Fruit fly (Drosophila melanogaster) whole organism, embryonic: ENCODE data around the gene mRpL39.

Experiments used
- Ada2b ChIP-seq: fragments of 200-800 bp; sonication (Bioruptor generic); IDR thresholded peaks from 2 replicates; pipeline ENCODE4 v1.3.6; 2022; ENCODE audit warnings: missing biosample characterization, missing genetic modification characterization
- Bteb2 ChIP-seq: fragments of 200-800 bp; sonication (Bioruptor generic); optimal IDR thresholded peaks from 2 replicates; lab custom pipeline; 2016; ENCODE audit warnings: missing biosample characterization, missing genetic modification characterization
- CG10274 ChIP-seq: fragments of 200-800 bp; sonication (Bioruptor generic); optimal IDR thresholded peaks from 3 replicates; lab custom pipeline; 2017; ENCODE audit warnings: missing biosample characterization, mild to moderate bottlenecking, missing genetic modification characterization
- CG11560 ChIP-seq: fragments of 200-800 bp; sonication (Bioruptor generic); IDR thresholded peaks from 3 replicates; pipeline ENCODE4 v1.3.6; 2022; ENCODE audit warnings: missing biosample characterization, missing genetic modification characterization
- CG13296 ChIP-seq: fragments of 200-800 bp; sonication (Bioruptor generic); optimal IDR thresholded peaks from 3 replicates; lab custom pipeline; 2018; ENCODE audit warnings: missing biosample characterization, mild to moderate bottlenecking, missing genetic modification characterization
- CG13775 ChIP-seq: fragments of 200-800 bp; sonication (Bioruptor generic); optimal IDR thresholded peaks from 3 replicates; lab custom pipeline; 2017; ENCODE audit warnings: missing biosample characterization, mild to moderate bottlenecking, missing genetic modification characterization
- CG15601 ChIP-seq: fragments of 200-800 bp; sonication (Bioruptor generic); optimal IDR thresholded peaks from 3 replicates; lab custom pipeline; 2019; ENCODE audit warnings: missing biosample characterization, mild to moderate bottlenecking, missing genetic modification characterization, moderate library complexity
- CG18011 ChIP-seq: fragments of 200-800 bp; sonication (Bioruptor generic); optimal IDR thresholded peaks from 2 replicates; lab custom pipeline; 2017; ENCODE audit warnings: missing biosample characterization, missing genetic modification characterization, mild to moderate bottlenecking, moderate library complexity, missing genotype
- CG18262 ChIP-seq: fragments of 200-800 bp; optimal IDR thresholded peaks from 3 replicates; lab custom pipeline; 2019; ENCODE audit warnings: missing biosample characterization, mild to moderate bottlenecking, missing genetic modification characterization, moderate library complexity
- CG32532 ChIP-seq: fragments of 200-800 bp; sonication (Bioruptor generic); IDR thresholded peaks from 2 replicates; pipeline ENCODE4 v1.3.6; 2022; ENCODE audit warnings: missing biosample characterization, missing genetic modification characterization
- CG3995 ChIP-seq: fragments of 200-800 bp; sonication (Bioruptor generic); optimal IDR thresholded peaks from 3 replicates; lab custom pipeline; 2016; ENCODE audit warnings: missing biosample characterization, missing genetic modification characterization
- CG42726 ChIP-seq: fragments of 200-800 bp; sonication (Bioruptor generic); IDR thresholded peaks from 2 replicates; pipeline ENCODE4 v1.3.6; 2022; ENCODE audit warnings: missing biosample characterization, missing genetic modification characterization; ENCODE audit not compliant: partially characterized antibody
- CG5180 ChIP-seq: fragments of 200-800 bp; sonication (Bioruptor generic); optimal IDR thresholded peaks from 3 replicates; lab custom pipeline; 2017; ENCODE audit warnings: missing biosample characterization, missing genetic modification characterization, mild to moderate bottlenecking, moderate library complexity, missing genetic modification reagents
- Chrac-16 ChIP-seq: fragments of 200-800 bp; sonication (Bioruptor generic); optimal IDR thresholded peaks from 3 replicates; lab custom pipeline; 2016; ENCODE audit warnings: missing biosample characterization, missing genetic modification characterization
- Doc3 ChIP-seq: fragments of 200-800 bp; sonication (Bioruptor generic); IDR thresholded peaks from 3 replicates; pipeline ENCODE4 v1.3.6; 2022; ENCODE audit warnings: missing biosample characterization, missing genetic modification characterization; ENCODE audit not compliant: partially characterized antibody
- Dp ChIP-seq: fragments of 200-800 bp; sonication (Bioruptor generic); optimal IDR thresholded peaks from 2 replicates; lab custom pipeline; 2018; ENCODE audit warnings: missing biosample characterization, mild to moderate bottlenecking, missing genetic modification characterization, moderate library complexity
- Ets65A ChIP-seq: fragments of 200-800 bp; sonication (Bioruptor generic); peaks from one replicate; lab custom pipeline; 2016; ENCODE audit warnings: missing biosample characterization, missing genetic modification characterization
- Fer2 ChIP-seq: fragments of 200-800 bp; sonication (Bioruptor generic); optimal IDR thresholded peaks from 2 replicates; lab custom pipeline; 2018; ENCODE audit warnings: missing biosample characterization, mild to moderate bottlenecking, missing genetic modification characterization, moderate library complexity
- Hmx ChIP-seq: fragments of 200-800 bp; sonication (Bioruptor generic); optimal IDR thresholded peaks from 2 replicates; lab custom pipeline; 2016; ENCODE audit warnings: missing biosample characterization, missing genetic modification characterization
- Lim3 ChIP-seq: fragments of 200-800 bp; sonication (Bioruptor generic); IDR thresholded peaks from 2 replicates; pipeline ENCODE4 v1.3.6; 2022; ENCODE audit warnings: missing biosample characterization, missing genetic modification characterization
- Mes4 ChIP-seq: fragments of 200-800 bp; sonication (Bioruptor generic); optimal IDR thresholded peaks from 2 replicates; lab custom pipeline; 2016; ENCODE audit warnings: missing biosample characterization, missing genetic modification characterization
- Poxn ChIP-seq: fragments of 200-800 bp; sonication (Bioruptor generic); IDR thresholded peaks from 2 replicates; pipeline ENCODE4 v1.3.6; 2022; ENCODE audit warnings: missing biosample characterization, missing genetic modification characterization
- Rfx ChIP-seq: fragments of 200-800 bp; sonication (Bioruptor generic); IDR thresholded peaks from 2 replicates; pipeline ENCODE4 v1.3.6; 2022; ENCODE audit warnings: missing biosample characterization, missing genetic modification characterization
- Rx ChIP-seq: fragments of 200-800 bp; sonication (Bioruptor generic); IDR thresholded peaks from 2 replicates; pipeline ENCODE4 v1.3.6; 2022; ENCODE audit warnings: missing biosample characterization, missing genetic modification characterization
- Side ChIP-seq: fragments of 200-800 bp; sonication (Bioruptor generic); optimal IDR thresholded peaks from 2 replicates; lab custom pipeline; 2016; ENCODE audit warnings: missing biosample characterization, missing genetic modification characterization
- Xrp1 ChIP-seq: fragments of 200-800 bp; sonication (Bioruptor generic); IDR thresholded peaks from 2 replicates; pipeline ENCODE4 v1.3.6; 2022; ENCODE audit warnings: missing biosample characterization, missing genetic modification characterization
- br ChIP-seq: fragments of >200 bp; optimal IDR thresholded peaks from 2 replicates; lab custom pipeline; 2017
- bsh ChIP-seq, 2 experiments: fragments of 200-800 bp; sonication (Bioruptor generic); optimal IDR thresholded peaks; 2 replicates each; lab custom pipeline; 2017 to 2018; ENCODE audit warnings: mild to moderate bottlenecking in 2 of 2, missing biosample characterization in 2 of 2, missing genetic modification characterization in 2 of 2, moderate library complexity in 1 of 2
- chif ChIP-seq, 2 experiments: fragments of 200-800 bp; sonication (Bioruptor generic); optimal IDR thresholded peaks; 3 replicates each; lab custom pipeline; 2016; ENCODE audit warnings: missing biosample characterization in 2 of 2, missing genetic modification characterization in 2 of 2
- ci ChIP-seq: fragments of 200-800 bp; sonication (Bioruptor generic); IDR thresholded peaks from 3 replicates; pipeline ENCODE4 v1.3.6; 2022; ENCODE audit warnings: missing biosample characterization, missing genetic modification characterization
- crp ChIP-seq, 2 experiments: fragments of 200-800 bp; sonication (Bioruptor generic); optimal IDR thresholded peaks; 2 replicates in 1 of 2; 3 replicates in 1 of 2; lab custom pipeline; 2017; ENCODE audit warnings: missing biosample characterization in 2 of 2, missing genetic modification characterization in 2 of 2, mild to moderate bottlenecking in 1 of 2, moderate library complexity in 1 of 2
- dm ChIP-seq: fragments of 200-800 bp; sonication (Bioruptor generic); optimal IDR thresholded peaks from 3 replicates; lab custom pipeline; 2016; ENCODE audit warnings: missing biosample characterization, missing genetic modification characterization
- eve ChIP-seq, 2 experiments: fragments of >200 bp; optimal IDR thresholded peaks; 2 replicates each; lab custom pipeline; 2017; ENCODE audit warnings: missing biosample characterization in 2 of 2, missing genetic modification characterization in 2 of 2
- grau ChIP-seq: fragments of 200-800 bp; optimal IDR thresholded peaks from 3 replicates; lab custom pipeline; 2019; ENCODE audit warnings: missing biosample characterization, mild to moderate bottlenecking, missing genetic modification characterization, moderate library complexity
- hb ChIP-seq: fragments of 200-800 bp; sonication (Bioruptor generic); IDR thresholded peaks from 3 replicates; pipeline ENCODE4 v1.3.6; 2022; ENCODE audit warnings: missing biosample characterization, missing genetic modification characterization; ENCODE audit not compliant: partially characterized antibody
- knrl ChIP-seq: fragments of 200-800 bp; sonication (Bioruptor generic); IDR thresholded peaks from 3 replicates; pipeline ENCODE4 v1.3.6; 2022; ENCODE audit warnings: missing biosample characterization, missing genetic modification characterization; ENCODE audit not compliant: partially characterized antibody
- lbe ChIP-seq: fragments of 200-800 bp; sonication (Bioruptor generic); optimal IDR thresholded peaks from 2 replicates; lab custom pipeline; 2016; ENCODE audit warnings: missing biosample characterization, mild to moderate bottlenecking, missing genetic modification characterization
- lola ChIP-seq, 3 experiments: fragments of >200 bp in 2 of 3; fragments of 200-800 bp in 1 of 3; sonication (Bioruptor generic) in 1 of 3; optimal IDR thresholded peaks; 2 replicates each; lab custom pipeline; 2017 to 2019; ENCODE audit warnings: missing biosample characterization in 3 of 3, missing genetic modification characterization in 3 of 3, mild to moderate bottlenecking in 1 of 3, moderate library complexity in 1 of 3
- mirr ChIP-seq: fragments of 200-800 bp; sonication (Bioruptor generic); optimal IDR thresholded peaks from 3 replicates; lab custom pipeline; 2018; ENCODE audit warnings: missing biosample characterization, mild to moderate bottlenecking, missing genetic modification characterization
- nerfin-1 ChIP-seq: fragments of 200-800 bp; sonication (Bioruptor generic); optimal IDR thresholded peaks from 3 replicates; lab custom pipeline; 2019; ENCODE audit warnings: missing biosample characterization, mild to moderate bottlenecking, missing genetic modification characterization, moderate library complexity
- oc ChIP-seq: fragments of 200-800 bp; sonication (Bioruptor generic); optimal IDR thresholded peaks from 2 replicates; lab custom pipeline; 2018; ENCODE audit warnings: missing biosample characterization, mild to moderate bottlenecking, missing genetic modification characterization, moderate library complexity
- otp ChIP-seq: fragments of 200-800 bp; sonication (Bioruptor generic); IDR thresholded peaks from 3 replicates; pipeline ENCODE4, ENCODE4 v1.3.6; 2022; ENCODE audit warnings: missing biosample characterization, missing genetic modification characterization
- p53 ChIP-seq: fragments of 200-800 bp; sonication (Bioruptor generic); optimal IDR thresholded peaks from 2 replicates; lab custom pipeline; 2016; ENCODE audit warnings: missing biosample characterization, missing genetic modification characterization
- pfk ChIP-seq: fragments of 200-800 bp; sonication (Bioruptor generic); optimal IDR thresholded peaks from 2 replicates; lab custom pipeline; 2018; ENCODE audit warnings: missing biosample characterization, mild to moderate bottlenecking, missing genetic modification characterization, moderate library complexity
- psq ChIP-seq: fragments of 200-800 bp; sonication (Bioruptor generic); optimal IDR thresholded peaks from 2 replicates; lab custom pipeline; 2017; ENCODE audit warnings: missing biosample characterization, missing genetic modification characterization
- scrt ChIP-seq: fragments of 200-800 bp; sonication (Bioruptor generic); optimal IDR thresholded peaks from 2 replicates; lab custom pipeline; 2018; ENCODE audit warnings: missing biosample characterization, mild to moderate bottlenecking, missing genetic modification characterization, moderate library complexity
- sisA ChIP-seq: fragments of 200-800 bp; sonication (Bioruptor generic); IDR thresholded peaks from 2 replicates; pipeline ENCODE4 v1.3.6; 2022; ENCODE audit warnings: missing biosample characterization, missing genetic modification characterization
- tap ChIP-seq: fragments of 200-800 bp; optimal IDR thresholded peaks from 3 replicates; lab custom pipeline; 2019; ENCODE audit warnings: missing biosample characterization, mild to moderate bottlenecking, missing genetic modification characterization, moderate library complexity
- wdn ChIP-seq: fragments of 200-800 bp; sonication (Bioruptor generic); IDR thresholded peaks from 2 replicates; pipeline ENCODE4 v1.3.6; 2022; ENCODE audit warnings: missing biosample characterization, missing genetic modification characterization

mRpL39 gene

DNA sequence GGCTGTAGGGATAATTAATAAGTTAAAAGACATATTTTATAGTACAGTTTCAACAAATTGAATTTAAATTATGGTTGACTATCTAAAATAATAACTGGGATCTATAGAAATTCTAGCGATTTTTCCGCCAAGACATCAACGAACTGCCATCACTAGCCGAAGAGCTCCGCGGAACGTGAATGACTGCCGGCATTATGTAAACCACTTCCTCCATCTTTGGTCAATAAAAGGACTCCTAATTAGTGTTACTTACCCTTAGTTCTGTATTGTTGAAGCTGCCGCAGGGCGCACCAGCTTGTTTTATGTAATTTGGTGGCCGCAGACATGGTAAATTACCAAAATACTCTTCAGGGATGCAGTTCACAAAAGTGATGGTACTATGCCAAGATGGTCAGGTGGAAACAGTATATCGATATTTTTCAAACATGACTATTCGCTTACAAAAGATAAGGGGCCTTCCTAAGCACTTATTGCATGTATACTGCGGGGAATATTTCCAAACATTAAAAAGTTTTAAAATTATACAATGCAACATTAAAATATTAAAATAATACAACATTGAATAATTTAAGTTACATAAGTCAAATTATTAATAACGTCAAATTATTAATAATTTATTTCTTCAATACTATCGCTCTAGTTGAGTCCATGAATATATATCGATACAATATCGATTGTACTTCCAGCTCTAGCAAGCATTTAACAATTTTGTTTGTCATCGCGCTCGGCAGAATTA lies at the start of gene mRpL39, which contains the start of gene Prosbeta2 (continued):
- TF ChIP-seq pfk (GFP tag; lab: Kevin White, UChicago) = no peak
- 0 out of 2 replicates have a peak, but pooled peaks have one; percentile 27 for TF ChIP-seq Rx (GFP tag; lab: Robert Waterston, UW)
- no peak for TF ChIP-seq lola (GFP tag; optimal IDR thresholded peaks at IDR 0.05; lab: Kevin White, UChicago)
- TF ChIP-seq CG18011 (GFP tag; lab: Kevin White, UChicago) = no peak
- TF ChIP-seq knrl (GFP tag; lab: Robert Waterston, UW) = peak; percentile 99
- peak; percentile 77 for TF ChIP-seq CG42726 (GFP tag; lab: Robert Waterston, UW)
- no peak for TF ChIP-seq mirr
- no peak for TF ChIP-seq grau (tag; lab: Kevin White, UChicago)
- TF ChIP-seq Dp (GFP tag; lab: Kevin White, UChicago) = no peak
- no peak for TF ChIP-seq CG15601 (tag; lab: Kevin White, UChicago)
- TF ChIP-seq nerfin-1 (tag; lab: Kevin White, UChicago) = no peak
- peak; percentile 99 for TF ChIP-seq Doc3 (GFP tag; lab: Robert Waterston, UW)
- TF ChIP-seq ci = peak; percentile 10; the same call in 1 of the 3 replicates
- TF ChIP-seq CG10274 = no peak
- TF ChIP-seq CG11560 (tag; lab: Robert Waterston, UW) = peak; percentile 52; the same call in 1 of the 3 replicates
- TF ChIP-seq otp = no peak
- no peak for TF ChIP-seq bsh (GFP tag; optimal IDR thresholded peaks at IDR 0.05; lab: Kevin White, UChicago)
- peak; percentile 59 for TF ChIP-seq scrt (GFP tag; lab: Kevin White, UChicago)
- peak; percentile 1 for TF ChIP-seq Fer2 (tag; lab: Kevin White, UChicago)
- TF ChIP-seq Ets65A (GFP tag; lab: Kevin White, UChicago) = peak; percentile 28
- TF ChIP-seq Xrp1 (GFP tag; lab: Robert Waterston, UW) = peak; percentile 76
- peak; percentile 56 for TF ChIP-seq Ada2b
- TF ChIP-seq sisA = peak; percentile 68
- 0 out of 2 replicates have a peak, but pooled peaks have one; percentile 41 for TF ChIP-seq wdn (GFP tag; lab: Robert Waterston, UW)
- TF ChIP-seq tap (tag; lab: Kevin White, UChicago) = peak; percentile 32
- peak; percentile 40 for TF ChIP-seq CG3995
- TF ChIP-seq chif (GFP tag; optimal IDR thresholded peaks at IDR 0.05; lab: Kevin White, UChicago) = no peak
- TF ChIP-seq CG18262 = peak; percentile 74
- TF ChIP-seq eve (GFP tag; optimal IDR thresholded peaks at IDR 0.05; lab: Kevin White, UChicago) = no peak
- no peak for TF ChIP-seq crp (GFP tag; optimal IDR thresholded peaks at IDR 0.05; lab: Kevin White, UChicago)
- TF ChIP-seq br (lab: Kevin White, UChicago) = no peak
- TF ChIP-seq CG13775 (GFP tag; lab: Kevin White, UChicago) = no peak
- TF ChIP-seq Chrac-16 (GFP tag; lab: Kevin White, UChicago) = no peak
- no peak for TF ChIP-seq Hmx (GFP tag; lab: Kevin White, UChicago)
- peak; percentile 46; the same call in 1 of the 2 replicates for TF ChIP-seq Poxn (GFP tag; lab: Robert Waterston, UW)
- no peak for TF ChIP-seq Lim3 (GFP tag; lab: Robert Waterston, UW)
- TF ChIP-seq p53 = no peak
- no peak for TF ChIP-seq CG5180
- TF ChIP-seq Bteb2 (GFP tag; lab: Kevin White, UChicago) = no peak
- TF ChIP-seq dm = no peak
- TF ChIP-seq CG32532 = peak; percentile 79
- TF ChIP-seq Rfx (GFP tag; lab: Robert Waterston, UW) = peak; percentile 75
- no peak for TF ChIP-seq psq (GFP tag; lab: Kevin White, UChicago)
- no peak for TF ChIP-seq Mes4
- TF ChIP-seq lbe (GFP tag; lab: Kevin White, UChicago) = peak; percentile 58
- TF ChIP-seq hb (GFP tag; lab: Robert Waterston, UW) = peak; percentile 96
- TF ChIP-seq oc (tag; lab: Kevin White, UChicago) = no peak
- no peak for TF ChIP-seq Side (GFP tag; lab: Kevin White, UChicago)
- TF ChIP-seq CG13296 (GFP tag; lab: Kevin White, UChicago) = no peak
